Worm (Caenorhabditis elegans): Measurements from ENCODE around the gene rps-22.

ce11 chrIII:1939625-1939988 is 10.7 kb upstream of the rps-22 start:
- TF ChIP-seq ref-1 (GFP tag; conservative IDR thresholded peaks at IDR 0.05) (no peak), T22C8.4 (GFP tag; IDR thresholded peaks at IDR 0.05) (no peak), klf-2 (GFP tag; conservative IDR thresholded peaks at IDR 0.05) (no peak), ztf-29 (GFP tag; IDR thresholded peaks at IDR 0.05) (no peak)
